Worm (Caenorhabditis elegans): Measurements from ENCODE around the gene uaf-1.

- TF ChIP-seq nhr-12 (tag; optimal IDR thresholded peaks at IDR 0.05) (no peak), ztf-11 (tag; optimal IDR thresholded peaks at IDR 0.05) (no peak), nhr-71 (tag; optimal IDR thresholded peaks at IDR 0.05) (no peak), ceh-82 (tag; optimal IDR thresholded peaks at IDR 0.05) (no peak), xbp-1 (tag; optimal IDR thresholded peaks at IDR 0.05) (no peak), mab-9 (GFP tag; IDR thresholded peaks at IDR 0.05) (no peak), efl-3 (GFP tag; optimal IDR thresholded peaks at IDR 0.05) (no peak), grh-1 (GFP tag; IDR thresholded peaks at IDR 0.05) (no peak), nhr-237 (tag; optimal IDR thresholded peaks at IDR 0.05) (no peak), unc-130 (tag; optimal IDR thresholded peaks at IDR 0.05) (no peak), rnt-1 (tag; optimal IDR thresholded peaks at IDR 0.05) (no peak), nhr-90 (tag; optimal IDR thresholded peaks at IDR 0.05; ENCODE audit: poor library complexity) (no peak), sup-37 (GFP tag; optimal IDR thresholded peaks at IDR 0.05) (no peak), ama-1 (optimal IDR thresholded peaks at IDR 0.05) (no peak)
These were observed 22.3 kb downstream of the uaf-1 start for ce11 chrIII:1054096-1054495.
